Worm (Caenorhabditis elegans) whole organism, midembryonic: Measurements from ENCODE around the gene F14B8.5.

Experiments used
- T22C8.4 ChIP-seq: fragments of 200-800 bp; sonication (Bioruptor generic); IDR thresholded peaks from 2 replicates; pipeline ENCODE4 v1.3.6; 2022; ENCODE audit warnings: missing genetic modification characterization, missing compliant biosample characterization
- flt-1 ChIP-seq: fragments of 200-800 bp; sonication (Bioruptor generic); IDR thresholded peaks from 2 replicates; pipeline ENCODE4 v1.3.6; 2022; ENCODE audit warnings: missing genetic modification characterization, missing compliant biosample characterization
- klf-2 ChIP-seq: fragments of 200-800 bp; sonication (Bioruptor generic); conservative IDR thresholded peaks from 2 replicates; pipeline ENCODE4 v1.3.6; 2022; ENCODE audit warnings: missing genetic modification reagents, missing genetic modification characterization, missing compliant biosample characterization
- ref-1 ChIP-seq: fragments of 200-800 bp; sonication (Bioruptor generic); conservative IDR thresholded peaks from 2 replicates; pipeline ENCODE4 v1.3.6; 2022; ENCODE audit warnings: missing genetic modification reagents, missing genetic modification characterization, missing compliant biosample characterization
- tab-1 ChIP-seq: fragments of 200-800 bp; sonication (Bioruptor generic); IDR thresholded peaks from 2 replicates; pipeline ENCODE4 v1.3.6; 2022; ENCODE audit warnings: missing genetic modification characterization, missing compliant biosample characterization
- ztf-29 ChIP-seq: fragments of 200-800 bp; sonication (Bioruptor generic); IDR thresholded peaks from 2 replicates; pipeline ENCODE4 v1.3.6; 2022; ENCODE audit warnings: missing genetic modification reagents, missing genetic modification characterization, missing compliant biosample characterization

DNA sequence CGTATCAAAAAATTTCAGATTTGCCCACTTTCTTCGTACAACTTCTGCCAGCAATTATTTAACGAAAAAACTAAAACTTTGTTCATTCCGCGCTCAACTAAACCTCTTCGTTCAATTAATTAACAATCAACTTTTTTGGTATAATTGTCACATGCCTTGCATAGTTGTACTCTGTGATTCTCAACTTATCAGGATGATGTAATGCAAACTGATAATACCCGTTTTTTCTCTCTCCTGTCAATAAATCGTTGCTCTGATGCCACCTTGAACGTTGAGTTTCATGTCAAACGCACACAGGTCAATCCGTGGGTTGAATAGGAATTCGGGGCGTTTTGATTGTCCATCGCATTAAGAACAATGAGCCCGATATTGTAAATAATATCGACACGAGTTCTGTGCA is 22.9 kb downstream of the F14B8.5 start:
- no peak for TF ChIP-seq flt-1
- TF ChIP-seq klf-2 (GFP tag; lab: Robert Waterston, UW) = no peak
- no peak for TF ChIP-seq tab-1 (GFP tag; lab: Robert Waterston, UW)
- TF ChIP-seq T22C8.4 (GFP tag; lab: Robert Waterston, UW) = no peak
- TF ChIP-seq ztf-29 = no peak
- TF ChIP-seq ref-1 (GFP tag; lab: Robert Waterston, UW) = no peak
